Fruit fly (Drosophila melanogaster): ENCODE results near the gene CG5910.

Gene CG5910

DNA sequence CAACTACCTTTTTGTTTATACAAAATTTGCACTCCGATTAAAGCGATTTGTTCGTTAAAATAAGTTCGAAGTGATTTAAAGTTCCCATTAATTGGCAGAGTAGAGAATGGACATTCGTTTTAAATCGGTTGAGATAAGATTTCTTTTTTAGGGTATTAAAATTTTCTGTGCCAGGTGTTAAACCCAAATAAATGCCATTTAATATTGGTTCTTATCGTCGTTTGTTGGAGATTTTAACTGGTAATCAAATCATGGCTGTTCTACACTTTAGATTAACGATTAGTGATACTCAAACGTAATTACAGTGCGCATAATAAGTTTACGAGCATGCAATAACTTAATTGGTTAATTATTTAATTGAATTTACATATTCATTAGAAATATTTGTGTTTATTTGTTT, 20.2 kb downstream of the CG5910 start:
- TF ChIP-seq dl (GFP tag; optimal IDR thresholded peaks at IDR 0.05; ENCODE audit: insufficient read depth in 1 of 2, partially characterized antibody in 2 of 2): no peak
- no peak for TF ChIP-seq ey (GFP tag; optimal IDR thresholded peaks at IDR 0.05)
- no peak for TF ChIP-seq CrebA (GFP tag; optimal IDR thresholded peaks at IDR 0.05; ENCODE audit: borderline replicate concordance)
- no peak for TF ChIP-seq HLH106 (tag; optimal IDR thresholded peaks at IDR 0.05)
- TF ChIP-seq dsf (GFP tag; optimal IDR thresholded peaks at IDR 0.05; ENCODE audit: borderline replicate concordance): no peak
- no peak for TF ChIP-seq CG32264 (GFP tag; optimal IDR thresholded peaks at IDR 0.05)
- TF ChIP-seq Vsx2 (GFP tag; optimal IDR thresholded peaks at IDR 0.05; ENCODE audit: partially characterized antibody): no peak
- no peak for TF ChIP-seq Dif (GFP tag; optimal IDR thresholded peaks at IDR 0.05; ENCODE audit: partially characterized antibody)
- TF ChIP-seq brk (GFP tag; optimal IDR thresholded peaks at IDR 0.05): no peak
- TF ChIP-seq Myc (optimal IDR thresholded peaks at IDR 0.05): no peak
- TF ChIP-seq Mio (GFP tag; optimal IDR thresholded peaks at IDR 0.05): no peak
- TF ChIP-seq sv (GFP tag; optimal IDR thresholded peaks at IDR 0.05): no peak
- no peak for TF ChIP-seq woc (GFP tag; optimal IDR thresholded peaks at IDR 0.05)
- no peak for TF ChIP-seq Dfd (GFP tag; optimal IDR thresholded peaks at IDR 0.05)
- TF ChIP-seq h (GFP tag; optimal IDR thresholded peaks at IDR 0.05): no peak
- no peak for TF ChIP-seq GATAd (GFP tag; optimal IDR thresholded peaks at IDR 0.05)
- TF ChIP-seq br (GFP tag; optimal IDR thresholded peaks at IDR 0.05): no peak
- TF ChIP-seq Hr83 (GFP tag; optimal IDR thresholded peaks at IDR 0.05; ENCODE audit: poor library complexity, severe bottlenecking): no peak
- TF ChIP-seq dmrt93B (GFP tag; optimal IDR thresholded peaks at IDR 0.05): no peak

DNA sequence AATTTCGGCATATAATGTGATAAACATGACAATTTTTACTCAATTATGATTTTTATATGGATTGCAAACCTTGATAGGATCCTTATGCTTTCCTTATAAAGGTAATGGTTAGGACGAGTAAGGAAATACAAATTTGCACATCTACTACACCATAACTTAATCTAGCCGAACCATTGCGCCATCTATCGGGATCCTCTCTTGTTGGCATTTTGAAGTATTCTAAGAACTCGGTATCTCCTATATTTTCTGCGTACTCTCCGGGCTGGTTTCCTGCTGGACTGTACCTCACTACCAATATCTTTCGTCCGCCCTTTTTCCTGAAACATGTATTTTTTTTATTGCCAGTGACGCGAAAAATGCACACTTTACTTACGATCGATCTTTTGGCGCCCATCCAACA, 22.5 kb downstream of the CG5910 start, which contains the start of gene atk:
atk (minus strand) TSS at position 186 of the 400 bp plus-strand sequence.
- no peak for TF ChIP-seq Dif (GFP tag; optimal IDR thresholded peaks at IDR 0.05; ENCODE audit: partially characterized antibody)
- TF ChIP-seq sage (GFP tag; optimal IDR thresholded peaks at IDR 0.05): no peak

DNA sequence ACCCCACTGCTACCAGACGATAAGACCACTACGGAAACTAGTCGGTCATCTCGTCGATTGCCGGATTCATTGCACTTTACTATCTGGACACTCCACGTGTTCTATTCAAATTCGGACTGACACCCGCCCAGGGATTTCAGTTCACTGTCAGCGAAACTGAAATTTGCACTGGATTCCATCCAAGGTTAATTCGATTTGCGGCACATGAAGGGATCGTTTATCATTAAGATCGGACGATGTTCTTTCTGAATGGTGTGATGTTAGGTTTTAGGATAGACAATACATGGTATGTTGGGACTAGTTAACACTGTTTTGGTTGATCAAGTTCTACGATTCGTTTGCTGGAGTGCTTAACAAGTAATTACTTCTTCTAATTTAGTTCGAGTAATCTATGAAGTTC, 23.7 kb downstream of the CG5910 start, which contains the start of gene CG42764:
CG42764 (minus strand) TSS at position 101 of the 400 bp plus-strand sequence.
- TF ChIP-seq pan (optimal IDR thresholded peaks at IDR 0.05) (no peak), psq (GFP tag; optimal IDR thresholded peaks at IDR 0.05) (no peak), Myc (optimal IDR thresholded peaks at IDR 0.05) (no peak), Jra (GFP tag; optimal IDR thresholded peaks at IDR 0.05) (no peak), dl (GFP tag; optimal IDR thresholded peaks at IDR 0.05; ENCODE audit: insufficient read depth in 1 of 2, partially characterized antibody in 2 of 2) (no peak), Sp1 (GFP tag; optimal IDR thresholded peaks at IDR 0.05) (no peak), CG9705 (GFP tag; optimal IDR thresholded peaks at IDR 0.05) (no peak), Dfd (GFP tag; optimal IDR thresholded peaks at IDR 0.05) (no peak), HLH106 (tag; optimal IDR thresholded peaks at IDR 0.05) (no peak), brk (GFP tag; optimal IDR thresholded peaks at IDR 0.05) (no peak), N (GFP tag; optimal IDR thresholded peaks at IDR 0.05) (no peak), tai (GFP tag; optimal IDR thresholded peaks at IDR 0.05) (no peak), OdsH (GFP tag; optimal IDR thresholded peaks at IDR 0.05) (no peak), CrebA (GFP tag; optimal IDR thresholded peaks at IDR 0.05; ENCODE audit: borderline replicate concordance) (no peak), CG32264 (GFP tag; optimal IDR thresholded peaks at IDR 0.05) (no peak), ey (GFP tag; optimal IDR thresholded peaks at IDR 0.05) (no peak), Abd-B (GFP tag; optimal IDR thresholded peaks at IDR 0.05) (no peak), fru (GFP tag; optimal IDR thresholded peaks at IDR 0.05) (no peak), sage (GFP tag; optimal IDR thresholded peaks at IDR 0.05) (no peak)

DNA sequence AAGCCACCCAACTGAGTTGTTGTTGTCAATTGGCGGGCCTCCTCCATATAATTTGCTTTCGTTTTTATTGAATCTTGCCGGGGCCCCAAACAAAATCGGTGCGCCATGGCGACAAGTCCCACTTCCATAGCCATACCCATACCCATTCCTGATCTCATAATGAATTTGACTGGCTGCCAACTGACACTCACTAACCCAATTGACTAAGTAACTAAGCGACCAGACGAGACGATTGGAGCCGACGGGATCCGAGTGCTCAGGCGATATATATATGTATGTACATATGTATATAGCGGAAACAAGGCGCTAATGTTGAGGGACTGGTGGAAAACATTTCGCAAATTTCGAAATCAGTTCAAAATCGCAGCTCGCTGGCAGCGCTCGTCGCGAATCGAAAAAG, 24.4 kb downstream of the CG5910 start, which contains the start of gene Tdh:
Tdh (plus strand) TSS at position 346 of the 400 bp plus-strand sequence.
- no peak for TF ChIP-seq dsf (GFP tag; optimal IDR thresholded peaks at IDR 0.05; ENCODE audit: borderline replicate concordance)
- no peak for TF ChIP-seq Dfd (GFP tag; optimal IDR thresholded peaks at IDR 0.05)
- TF ChIP-seq Rel (GFP tag; optimal IDR thresholded peaks at IDR 0.05): no peak
- no peak for TF ChIP-seq Rel (tag; optimal IDR thresholded peaks at IDR 0.05)
- TF ChIP-seq Abd-B (GFP tag; optimal IDR thresholded peaks at IDR 0.05): no peak
- no peak for TF ChIP-seq Dif (GFP tag; optimal IDR thresholded peaks at IDR 0.05; ENCODE audit: partially characterized antibody)
- TF ChIP-seq HLH106 (tag; optimal IDR thresholded peaks at IDR 0.05): no peak
- TF ChIP-seq woc (GFP tag; optimal IDR thresholded peaks at IDR 0.05): no peak
- TF ChIP-seq GATAd (GFP tag; optimal IDR thresholded peaks at IDR 0.05): no peak
- no peak for TF ChIP-seq rgr (GFP tag; optimal IDR thresholded peaks at IDR 0.05)
- TF ChIP-seq Mio (GFP tag; optimal IDR thresholded peaks at IDR 0.05): no peak
- no peak for TF ChIP-seq Jra (GFP tag; optimal IDR thresholded peaks at IDR 0.05)
- TF ChIP-seq Hr83 (GFP tag; optimal IDR thresholded peaks at IDR 0.05; ENCODE audit: poor library complexity, severe bottlenecking): no peak
- TF ChIP-seq Hnf4 (GFP tag; optimal IDR thresholded peaks at IDR 0.05): no peak
- TF ChIP-seq brk (GFP tag; optimal IDR thresholded peaks at IDR 0.05): no peak
- no peak for TF ChIP-seq tai (GFP tag; optimal IDR thresholded peaks at IDR 0.05)
- TF ChIP-seq Hr78 (GFP tag; optimal IDR thresholded peaks at IDR 0.05): no peak
- no peak for TF ChIP-seq br (GFP tag; optimal IDR thresholded peaks at IDR 0.05)
